Worm (Caenorhabditis elegans) whole organism, young adult: ENCODE measurements around the gene Y76B12C.6.

Experiments
- D2030.7 ChIP-seq: fragments of 200-800 bp; sonication (Bioruptor generic); IDR thresholded peaks from 2 replicates; pipeline ENCODE4 v1.3.6; 2022; ENCODE audit warnings: missing genetic modification reagents, missing genetic modification characterization, missing compliant biosample characterization
- fkh-3 ChIP-seq: sonication (generic microtip); optimal IDR thresholded peaks from 2 replicates; lab custom pipeline; 2016; ENCODE audit warnings: mild to moderate bottlenecking, missing genetic modification characterization, missing compliant biosample characterization

DNA sequence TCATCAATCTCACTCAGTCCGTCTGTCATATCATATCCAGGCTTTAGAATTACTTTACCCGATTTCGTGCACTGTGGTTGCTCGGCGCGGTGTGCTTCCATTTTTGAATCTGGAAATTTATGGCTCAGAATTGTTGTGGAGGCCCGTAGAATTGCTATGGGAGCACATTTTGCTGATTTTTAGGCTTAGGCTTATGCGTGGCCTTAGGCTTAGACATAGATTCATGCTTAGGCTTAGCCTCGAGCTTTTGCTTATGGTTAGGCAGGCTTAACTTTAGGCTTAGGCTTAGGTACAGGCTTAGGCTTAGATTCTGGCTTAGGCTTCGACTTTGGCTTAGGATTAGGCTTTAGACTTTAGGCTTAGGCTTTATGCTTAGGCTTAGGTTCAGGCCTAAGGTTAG is 8.9 kb upstream of the Y76B12C.6 start, which contains the start of gene Y76B12C.4:
- no peak for TF ChIP-seq D2030.7 (GFP tag; lab: Robert Waterston, UW)
- no peak for TF ChIP-seq fkh-3 (tag; lab: Kevin White, UChicago)
